Worm (Caenorhabditis elegans) whole organism, L2 larva: Measurements from ENCODE around the gene pals-23.

Source experiments
- F13H6.1 ChIP-seq: sonication (generic microtip); optimal IDR thresholded peaks from 2 replicates; lab custom pipeline; 2016; ENCODE audit warnings: missing genetic modification characterization, missing compliant biosample characterization
- R02D3.7 ChIP-seq: fragments of 150-350 bp; optimal IDR thresholded peaks from 2 replicates; lab custom pipeline; 2014; ENCODE audit warnings: missing biosample characterization, missing genetic modification characterization
- ZK546.5 ChIP-seq: sonication (generic microtip); optimal IDR thresholded peaks from 2 replicates; lab custom pipeline; 2017; ENCODE audit warnings: missing biosample characterization, missing genetic modification characterization
- alr-1 ChIP-seq: fragments of 150-350 bp; optimal IDR thresholded peaks from 2 replicates; lab custom pipeline; 2014; ENCODE audit warnings: missing biosample characterization, missing genetic modification characterization
- aly-2 ChIP-seq: fragments of 150-350 bp; optimal IDR thresholded peaks from 2 replicates; lab custom pipeline; 2014; ENCODE audit warnings: missing biosample characterization, missing genetic modification characterization
- ama-1 ChIP-seq: fragments of 150-350 bp; optimal IDR thresholded peaks from 2 replicates; lab custom pipeline; 2018; ENCODE audit warnings: inconsistent platforms
- blmp-1 ChIP-seq: sonication (generic microtip); optimal IDR thresholded peaks from 2 replicates; lab custom pipeline; 2017; ENCODE audit warnings: missing genetic modification characterization, mild to moderate bottlenecking, missing compliant biosample characterization, antibody characterized with exemption, moderate library complexity; ENCODE audit not compliant: insufficient read depth
- ceh-82 ChIP-seq: fragments of 150-350 bp; optimal IDR thresholded peaks from 2 replicates; lab custom pipeline; 2014; ENCODE audit warnings: missing biosample characterization, missing genetic modification characterization
- crh-2 ChIP-seq: sonication (generic microtip); optimal IDR thresholded peaks from 2 replicates; lab custom pipeline; 2017; ENCODE audit warnings: missing biosample characterization, missing genetic modification characterization
- egl-27 ChIP-seq: sonication (generic microtip); optimal IDR thresholded peaks from 3 replicates; lab custom pipeline; 2017; ENCODE audit warnings: missing biosample characterization, missing genetic modification reagents, missing genetic modification characterization
- elt-1 ChIP-seq: fragments of 150-350 bp; optimal IDR thresholded peaks from 2 replicates; lab custom pipeline; 2014; ENCODE audit warnings: missing biosample characterization, missing genetic modification characterization
- elt-3 ChIP-seq: sonication (generic microtip); optimal IDR thresholded peaks from 2 replicates; lab custom pipeline; 2017; ENCODE audit warnings: missing biosample characterization, missing genetic modification characterization
- fos-1 ChIP-seq: fragments of 150-350 bp; optimal IDR thresholded peaks from 2 replicates; lab custom pipeline; 2014; ENCODE audit warnings: missing biosample characterization, missing genetic modification characterization
- gmeb-1 ChIP-seq: fragments of 150-350 bp; optimal IDR thresholded peaks from 2 replicates; lab custom pipeline; 2014; ENCODE audit warnings: missing biosample characterization, missing genetic modification characterization
- lin-11 ChIP-seq: fragments of 150-350 bp; sonication (generic microtip); optimal IDR thresholded peaks from 2 replicates; lab custom pipeline; 2014; ENCODE audit warnings: missing biosample characterization, missing genetic modification characterization, inconsistent platforms, mixed read lengths
- lin-13 ChIP-seq: fragments of 150-350 bp; optimal IDR thresholded peaks from 2 replicates; lab custom pipeline; 2014; ENCODE audit warnings: missing biosample characterization, missing genetic modification reagents, missing genetic modification characterization
- lin-39 ChIP-seq: fragments of 150-350 bp; optimal IDR thresholded peaks from 2 replicates; lab custom pipeline; 2014; ENCODE audit warnings: missing biosample characterization, missing genetic modification reagents, missing genetic modification characterization
- mab-5 ChIP-seq: fragments of 150-350 bp; optimal IDR thresholded peaks from 2 replicates; lab custom pipeline; 2014; ENCODE audit warnings: missing biosample characterization, missing genetic modification characterization
- mbf-1 ChIP-seq: sonication (generic microtip); optimal IDR thresholded peaks from 2 replicates; lab custom pipeline; 2017; ENCODE audit warnings: missing biosample characterization, missing genetic modification characterization
- nhr-10 ChIP-seq: sonication (generic microtip); optimal IDR thresholded peaks from 2 replicates; lab custom pipeline; 2017; ENCODE audit warnings: missing biosample characterization, missing genetic modification characterization
- nhr-11 ChIP-seq: fragments of 150-350 bp; optimal IDR thresholded peaks from 2 replicates; lab custom pipeline; 2014; ENCODE audit warnings: missing biosample characterization, missing genetic modification characterization
- nhr-129 ChIP-seq: fragments of 150-350 bp; optimal IDR thresholded peaks from 2 replicates; lab custom pipeline; 2014; ENCODE audit warnings: missing biosample characterization, missing genetic modification characterization
- nhr-21 ChIP-seq: fragments of 150-350 bp; optimal IDR thresholded peaks from 2 replicates; lab custom pipeline; 2014; ENCODE audit warnings: missing biosample characterization, missing genetic modification characterization
- nhr-23 ChIP-seq: fragments of 150-350 bp; optimal IDR thresholded peaks from 2 replicates; lab custom pipeline; 2014; ENCODE audit warnings: missing biosample characterization, missing genetic modification reagents, missing genetic modification characterization
- nhr-237 ChIP-seq: fragments of 150-350 bp; optimal IDR thresholded peaks from 2 replicates; lab custom pipeline; 2014; ENCODE audit warnings: missing biosample characterization, missing genetic modification characterization
- nhr-25 ChIP-seq: fragments of 150-350 bp; sonication (generic microtip); optimal IDR thresholded peaks from 3 replicates; lab custom pipeline; 2014; ENCODE audit warnings: missing biosample characterization, missing genetic modification characterization
- nhr-6 ChIP-seq: fragments of 150-350 bp; optimal IDR thresholded peaks from 2 replicates; lab custom pipeline; 2014; ENCODE audit warnings: missing biosample characterization, missing genetic modification characterization
- nhr-77 ChIP-seq: fragments of 150-350 bp; optimal IDR thresholded peaks from 2 replicates; lab custom pipeline; 2014; ENCODE audit warnings: missing biosample characterization, missing genetic modification characterization
- peb-1 ChIP-seq: fragments of 150-350 bp; optimal IDR thresholded peaks from 2 replicates; lab custom pipeline; 2014; ENCODE audit warnings: missing biosample characterization, missing genetic modification characterization
- sem-4 ChIP-seq: fragments of 150-350 bp; optimal IDR thresholded peaks from 2 replicates; lab custom pipeline; 2014; ENCODE audit warnings: missing biosample characterization, missing genetic modification reagents, missing genetic modification characterization
- skn-1 ChIP-seq: sonication (generic microtip); optimal IDR thresholded peaks from 2 replicates; lab custom pipeline; 2017; ENCODE audit warnings: missing biosample characterization, missing genetic modification characterization
- sma-3 ChIP-seq: sonication (generic microtip); optimal IDR thresholded peaks from 2 replicates; lab custom pipeline; 2016; ENCODE audit warnings: missing genetic modification reagents, missing genetic modification characterization, missing compliant biosample characterization
- snpc-4 ChIP-seq: fragments of 150-350 bp; optimal IDR thresholded peaks from 2 replicates; lab custom pipeline; 2014; ENCODE audit warnings: missing biosample characterization, missing genetic modification characterization
- unc-62 ChIP-seq: fragments of 150-350 bp; optimal IDR thresholded peaks from 2 replicates; lab custom pipeline; 2014; ENCODE audit warnings: missing biosample characterization, missing genetic modification reagents, missing genetic modification characterization
- zag-1 ChIP-seq: fragments of 150-350 bp; optimal IDR thresholded peaks from 2 replicates; lab custom pipeline; 2014; ENCODE audit warnings: missing biosample characterization, missing genetic modification characterization
- ztf-1 ChIP-seq: fragments of 200-800 bp; sonication (Bioruptor generic); conservative IDR thresholded peaks from 2 replicates; pipeline ENCODE4 v1.3.6; 2022; ENCODE audit warnings: missing genetic modification characterization, missing compliant biosample characterization
- ztf-11 ChIP-seq: sonication (generic microtip); optimal IDR thresholded peaks from 2 replicates; lab custom pipeline; 2017; ENCODE audit warnings: missing biosample characterization, missing genetic modification characterization
- ztf-4 ChIP-seq: fragments of 150-350 bp; optimal IDR thresholded peaks from 2 replicates; lab custom pipeline; 2014; ENCODE audit warnings: missing biosample characterization, missing genetic modification characterization

The pals-23 gene

ce11 chrIII:154168-154567, 29.6 kb downstream of the pals-23 start (continued):
- no peak for TF ChIP-seq unc-62 (GFP tag; lab: Kevin White, UChicago)
- no peak for TF ChIP-seq nhr-23 (tag; lab: Kevin White, UChicago)
- TF ChIP-seq crh-2 = peak; percentile 71
- TF ChIP-seq ZK546.5 = no peak
- no peak for TF ChIP-seq nhr-77 (tag; lab: Kevin White, UChicago)

DNA sequence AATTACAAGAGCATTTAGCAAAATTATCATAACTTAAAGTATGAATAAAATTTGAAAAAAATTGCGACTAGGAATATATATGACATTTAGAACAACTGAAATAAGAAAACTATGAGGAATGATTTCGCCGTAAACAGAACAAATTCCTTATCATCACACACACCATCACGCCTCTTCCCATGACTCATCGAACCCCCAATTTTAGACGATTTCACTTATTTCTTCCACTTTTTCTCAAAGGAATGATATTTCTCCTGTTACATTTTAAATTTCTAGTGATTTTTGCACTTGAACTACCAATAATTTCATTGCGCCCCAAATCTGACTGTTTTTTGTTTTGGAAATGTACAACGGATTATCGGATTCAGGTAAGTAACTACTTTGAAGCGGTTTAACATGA, 32.1 kb downstream of the pals-23 start, which contains the start of the genes zig-13 and ver-1:
Gene zig-13 (minus strand): TSS at position 101 of the 400 bp plus-strand sequence.
Gene ver-1 (plus strand): TSS at position 180 of the 400 bp plus-strand sequence.
- TF ChIP-seq nhr-25 (no peak), mbf-1 (tag; lab: Kevin White, UChicago) (no peak), nhr-23 (tag; lab: Kevin White, UChicago) (no peak), F13H6.1 (tag; lab: Kevin White, UChicago) (no peak), egl-27 (no peak), ama-1 (lab: Kevin White, UChicago) (no peak), sem-4 (tag; lab: Kevin White, UChicago) (no peak), crh-2 (no peak)

DNA sequence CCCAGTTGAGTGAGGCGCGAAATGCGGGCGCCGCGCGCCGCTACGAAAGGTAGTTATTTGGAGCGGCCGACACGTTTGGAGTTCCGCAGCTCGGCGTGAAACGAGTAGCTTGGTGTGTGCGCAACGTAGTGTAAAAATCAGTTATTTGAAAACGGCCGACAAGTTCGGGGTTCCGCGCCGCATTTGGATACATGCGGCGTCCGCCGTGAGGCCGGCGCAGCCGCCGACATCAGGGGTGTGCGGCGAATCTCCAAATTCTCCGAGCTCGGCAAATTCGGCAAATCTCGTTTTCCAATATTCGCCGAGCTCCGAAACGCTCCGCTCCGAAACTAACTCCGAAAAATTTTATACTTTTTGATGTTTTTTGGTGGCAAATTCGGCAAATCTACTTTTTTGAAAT, 33.4 kb downstream of the pals-23 start:
- TF ChIP-seq lin-13 (no peak), peb-1 (tag; lab: Kevin White, UChicago) (no peak), nhr-10 (tag; lab: Kevin White, UChicago) (no peak), nhr-11 (tag; lab: Kevin White, UChicago) (no peak), ceh-82 (no peak), mbf-1 (tag; lab: Kevin White, UChicago) (no peak), ztf-4 (no peak), alr-1 (no peak), blmp-1 (tag; lab: Kevin White, UChicago) (no peak), ztf-11 (tag; lab: Kevin White, UChicago) (no peak), nhr-77 (tag; lab: Kevin White, UChicago) (no peak), unc-62 (GFP tag; lab: Kevin White, UChicago) (no peak), aly-2 (no peak), zag-1 (tag; lab: Kevin White, UChicago) (no peak), snpc-4 (tag; lab: Kevin White, UChicago) (no peak), sma-3 (no peak), nhr-6 (tag; lab: Kevin White, UChicago) (no peak), lin-39 (no peak), elt-3 (tag; lab: Kevin White, UChicago) (no peak)

ce11 chrIII:159149-159548, 34.6 kb downstream of the pals-23 start:
- TF ChIP-seq ztf-1 (GFP tag; lab: Robert Waterston, UW) (no peak), nhr-25 (no peak), fos-1 (tag; lab: Kevin White, UChicago) (no peak), nhr-237 (tag; lab: Kevin White, UChicago) (no peak), nhr-129 (no peak), mab-5 (tag; lab: Kevin White, UChicago) (no peak), elt-1 (tag; lab: Kevin White, UChicago) (no peak), skn-1 (tag; lab: Kevin White, UChicago) (no peak), lin-13 (no peak), zag-1 (tag; lab: Kevin White, UChicago) (no peak), aly-2 (no peak), gmeb-1 (tag; lab: Kevin White, UChicago) (no peak), blmp-1 (tag; lab: Kevin White, UChicago) (no peak), ztf-11 (tag; lab: Kevin White, UChicago) (no peak), nhr-23 (tag; lab: Kevin White, UChicago) (no peak), nhr-21 (no peak), R02D3.7 (tag; lab: Kevin White, UChicago) (no peak), lin-11 (tag; lab: Kevin White, UChicago) (no peak), ZK546.5 (no peak), nhr-6 (tag; lab: Kevin White, UChicago) (no peak)
- TF ChIP-seq, all 48 proteins: peak for 0
